Fruit fly (Drosophila melanogaster): ENCODE data around the gene CG15343.

The CG15343 gene

dm6 chrX:8243966-8244895 lies 29.4 kb downstream of the CG15343 start, which contains the start of gene sni:
TSS of gene sni (minus strand) at chrX:8244016.
- TF ChIP-seq CTCF (optimal IDR thresholded peaks at IDR 0.05) (no peak), CG8478 (optimal IDR thresholded peaks at IDR 0.05) (no peak)

- TF ChIP-seq CTCF (optimal IDR thresholded peaks at IDR 0.05) (no peak), CG8478 (optimal IDR thresholded peaks at IDR 0.05) (no peak)
Observed at dm6 chrX:8243251-8243650, 30.4 kb downstream of the CG15343 start.

dm6 chrX:8242298-8242697 lies 31.3 kb downstream of the CG15343 start, which contains the start of gene Trxr1:
TSS of gene Trxr1 (plus strand) at chrX:8242528.
- TF ChIP-seq CG8478 (optimal IDR thresholded peaks at IDR 0.05) (no peak), CTCF (optimal IDR thresholded peaks at IDR 0.05) (no peak)

dm6 chrX:8240431-8240830 lies 33.2 kb downstream of the CG15343 start, which contains the start of gene CG2147:
TSS of gene CG2147 (plus strand) at chrX:8240684.
- TF ChIP-seq CTCF (optimal IDR thresholded peaks at IDR 0.05) = no peak
- TF ChIP-seq CG8478 (optimal IDR thresholded peaks at IDR 0.05) = no peak

dm6 chrX:8233915-8234565 lies 39.6 kb downstream of the CG15343 start:
- TF ChIP-seq CG8478 (optimal IDR thresholded peaks at IDR 0.05) (no peak), CTCF (optimal IDR thresholded peaks at IDR 0.05) (no peak)

- no peak for TF ChIP-seq CG8478 (optimal IDR thresholded peaks at IDR 0.05)
- TF ChIP-seq CTCF (optimal IDR thresholded peaks at IDR 0.05) = no peak
Observed at dm6 chrX:8233167-8233566, 40.4 kb downstream of the CG15343 start.

- TF ChIP-seq CG8478 (optimal IDR thresholded peaks at IDR 0.05) = no peak
- TF ChIP-seq CTCF (optimal IDR thresholded peaks at IDR 0.05) = no peak
Observed at dm6 chrX:8231241-8232028, 42.2 kb downstream of the CG15343 start.

dm6 chrX:8229918-8230699 lies 43.5 kb downstream of the CG15343 start:
- no peak for TF ChIP-seq CTCF (optimal IDR thresholded peaks at IDR 0.05)

- TF ChIP-seq CTCF (optimal IDR thresholded peaks at IDR 0.05) = peak; percentile 6 to 13
- no peak for TF ChIP-seq CG8478 (optimal IDR thresholded peaks at IDR 0.05)
Observed at dm6 chrX:8227942-8228341, 45.7 kb downstream of the CG15343 start.

Data from S2 (cell line).